Worm (Caenorhabditis elegans) whole organism, L4/young adult: ENCODE data around the gene dct-11.

Experiments used
- W03F9.2 ChIP-seq: fragments of 150-350 bp; optimal IDR thresholded peaks from 2 replicates; lab custom pipeline; 2014; ENCODE audit warnings: missing biosample characterization, missing genetic modification characterization
- dao-5 ChIP-seq: sonication (generic microtip); optimal IDR thresholded peaks from 2 replicates; lab custom pipeline; 2016; ENCODE audit warnings: missing genotype, missing genetic modification characterization, moderate library complexity, missing compliant biosample characterization
- him-1 ChIP-seq: sonication (generic microtip); optimal IDR thresholded peaks from 2 replicates; lab custom pipeline; 2016; ENCODE audit warnings: missing genotype, missing genetic modification reagents, missing genetic modification characterization, missing compliant biosample characterization

DNA sequence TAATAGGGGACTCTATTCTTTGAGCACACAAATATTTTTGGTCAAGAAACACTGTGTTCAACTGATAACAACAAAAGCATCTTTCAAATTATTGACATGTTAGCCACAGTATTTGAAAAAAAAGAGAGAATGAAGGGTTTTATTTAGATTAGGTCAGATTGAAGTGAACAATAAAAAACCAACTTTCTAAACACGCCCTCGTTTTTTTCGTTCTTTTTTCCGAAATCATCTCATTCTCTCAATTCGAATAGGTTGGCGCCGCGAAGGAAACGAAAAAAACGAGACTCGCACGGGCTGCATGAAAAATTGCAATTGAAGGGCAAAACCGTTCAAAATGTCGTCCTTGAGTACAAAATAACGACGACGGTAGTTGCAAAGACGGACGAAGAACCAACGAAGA, 25.2 kb downstream of the dct-11 start:
- no peak for TF ChIP-seq him-1 (tag; lab: Kevin White, UChicago)
- no peak for TF ChIP-seq W03F9.2
- no peak for TF ChIP-seq dao-5 (tag; lab: Kevin White, UChicago)
